Fruit fly (Drosophila melanogaster) whole organism, embryonic: Measurements from ENCODE around the gene Gyc89Da.
A peak's percentile ranks its signal among the peaks of the same experiment; 100 is the strongest.

Experiments
- Adf1 ChIP-seq: fragments of 200-800 bp; sonication (Bioruptor generic); IDR thresholded peaks from 2 replicates; pipeline ENCODE4 v1.3.6; 2022; ENCODE audit warnings: missing biosample characterization, missing genetic modification characterization
- Asciz ChIP-seq: fragments of 200-800 bp; sonication (Bioruptor generic); optimal IDR thresholded peaks from 2 replicates; lab custom pipeline; 2017; ENCODE audit warnings: missing biosample characterization, mild to moderate bottlenecking, missing genetic modification characterization, missing genetic modification reagents
- CG10543 ChIP-seq: fragments of 200-800 bp; sonication (Bioruptor generic); optimal IDR thresholded peaks from 3 replicates; lab custom pipeline; 2017; ENCODE audit warnings: missing biosample characterization, mild to moderate bottlenecking, missing genetic modification characterization, moderate library complexity
- CG14050 ChIP-seq: fragments of 200-800 bp; sonication (Bioruptor generic); IDR thresholded peaks from 3 replicates; pipeline ENCODE4 v1.3.6; 2022; ENCODE audit warnings: missing biosample characterization, missing genetic modification characterization
- CG1529 ChIP-seq: fragments of 200-800 bp; sonication (Bioruptor generic); optimal IDR thresholded peaks from 3 replicates; lab custom pipeline; 2018; ENCODE audit warnings: missing biosample characterization, missing genetic modification characterization
- CG2116 ChIP-seq: fragments of 200-800 bp; sonication (Bioruptor generic); optimal IDR thresholded peaks from 3 replicates; lab custom pipeline; 2018; ENCODE audit warnings: missing biosample characterization, mild to moderate bottlenecking, missing genetic modification characterization
- CG30431 ChIP-seq: fragments of 200-800 bp; sonication (Bioruptor generic); optimal IDR thresholded peaks from 2 replicates; lab custom pipeline; 2017; ENCODE audit warnings: missing biosample characterization, missing genetic modification characterization
- CG3281 ChIP-seq: fragments of 200-800 bp; sonication (Bioruptor generic); optimal IDR thresholded peaks from 3 replicates; lab custom pipeline; 2017; ENCODE audit warnings: missing biosample characterization, mild to moderate bottlenecking, missing genetic modification characterization
- CG43689 ChIP-seq: fragments of 200-800 bp; sonication (Bioruptor generic); IDR thresholded peaks from 2 replicates; pipeline ENCODE4 v1.3.6; 2022; ENCODE audit warnings: missing biosample characterization, missing genetic modification characterization
- CG4424 ChIP-seq: fragments of 200-800 bp; sonication (Bioruptor generic); optimal IDR thresholded peaks from 3 replicates; lab custom pipeline; 2016; ENCODE audit warnings: missing biosample characterization, missing genetic modification characterization
- CG8765 ChIP-seq: fragments of 200-800 bp; sonication (Bioruptor generic); IDR thresholded peaks from 2 replicates; pipeline ENCODE4 v1.3.6; 2022; ENCODE audit warnings: missing biosample characterization, missing genetic modification characterization
- CHES-1-like ChIP-seq: fragments of 200-800 bp; sonication (Bioruptor generic); optimal IDR thresholded peaks from 2 replicates; lab custom pipeline; 2016; ENCODE audit warnings: missing biosample characterization, missing genetic modification characterization
- Deaf1 ChIP-seq: fragments of 200-800 bp; optimal IDR thresholded peaks from 3 replicates; lab custom pipeline; 2019; ENCODE audit warnings: missing biosample characterization, mild to moderate bottlenecking, missing genetic modification characterization, moderate library complexity
- Dll ChIP-seq: fragments of 200-800 bp; sonication (Bioruptor generic); IDR thresholded peaks from 4 replicates; pipeline ENCODE4 v1.3.6; 2022; ENCODE audit warnings: missing biosample characterization, missing genetic modification characterization; ENCODE audit not compliant: partially characterized antibody
- Drgx ChIP-seq: fragments of 200-800 bp; sonication (Bioruptor generic); IDR thresholded peaks from 2 replicates; pipeline ENCODE4 v1.3.6; 2022; ENCODE audit warnings: missing biosample characterization, missing genetic modification characterization
- HLH3B ChIP-seq: fragments of 200-800 bp; sonication (Bioruptor generic); IDR thresholded peaks from 2 replicates; pipeline ENCODE4 v1.3.6; 2022; ENCODE audit warnings: missing biosample characterization, missing genetic modification characterization
- Hr51 ChIP-seq, 2 experiments: fragments of 200-800 bp; sonication (Bioruptor generic); optimal IDR thresholded peaks; 2 replicates in 1 of 2; 3 replicates in 1 of 2; lab custom pipeline; 2016 to 2018; ENCODE audit warnings: missing biosample characterization in 2 of 2, missing genetic modification characterization in 2 of 2, mild to moderate bottlenecking in 1 of 2, moderate library complexity in 1 of 2
- MBD-R2 ChIP-seq: fragments of 200-800 bp; sonication (Bioruptor generic); IDR thresholded peaks from 2 replicates; pipeline ENCODE4 v1.3.6; 2022; ENCODE audit warnings: missing biosample characterization, missing genetic modification characterization
- MTF-1 ChIP-seq: fragments of 200-800 bp; sonication (Bioruptor generic); optimal IDR thresholded peaks from 2 replicates; lab custom pipeline; 2018; ENCODE audit warnings: missing biosample characterization, mild to moderate bottlenecking, missing genetic modification characterization, borderline replicate concordance
- Oaz ChIP-seq: fragments of 200-800 bp; sonication (Bioruptor generic); IDR thresholded peaks from 2 replicates; pipeline ENCODE4 v1.3.6; 2022; ENCODE audit warnings: missing biosample characterization, missing genetic modification characterization
- PHDP ChIP-seq: fragments of 200-800 bp; sonication (Bioruptor generic); optimal IDR thresholded peaks from 3 replicates; lab custom pipeline; 2018; ENCODE audit warnings: missing biosample characterization, mild to moderate bottlenecking, missing genetic modification characterization, moderate library complexity
- Sox102F ChIP-seq: fragments of 200-800 bp; sonication (Bioruptor generic); optimal IDR thresholded peaks from 2 replicates; lab custom pipeline; 2018; ENCODE audit warnings: missing biosample characterization, mild to moderate bottlenecking, missing genetic modification characterization, moderate library complexity
- ap ChIP-seq: fragments of 200-800 bp; sonication (Bioruptor generic); IDR thresholded peaks from 2 replicates; pipeline ENCODE4 v1.3.6; 2022; ENCODE audit warnings: missing biosample characterization, missing genetic modification characterization
- bigmax ChIP-seq: fragments of 200-800 bp; sonication (Bioruptor generic); optimal IDR thresholded peaks from 2 replicates; lab custom pipeline; 2018; ENCODE audit warnings: missing biosample characterization, mild to moderate bottlenecking, missing genetic modification characterization
- cad ChIP-seq: fragments of >200 bp; optimal IDR thresholded peaks from 2 replicates; lab custom pipeline; 2017; ENCODE audit warnings: missing biosample characterization, missing genetic modification characterization
- ci ChIP-seq: fragments of 200-800 bp; sonication (Bioruptor generic); IDR thresholded peaks from 3 replicates; pipeline ENCODE4 v1.3.6; 2022; ENCODE audit warnings: missing biosample characterization, missing genetic modification characterization
- crc ChIP-seq: fragments of 200-800 bp; sonication (Bioruptor generic); optimal IDR thresholded peaks from 2 replicates; lab custom pipeline; 2016; ENCODE audit warnings: missing biosample characterization, missing genetic modification characterization
- crp ChIP-seq, 2 experiments: fragments of 200-800 bp; sonication (Bioruptor generic); optimal IDR thresholded peaks; 2 replicates in 1 of 2; 3 replicates in 1 of 2; lab custom pipeline; 2017; ENCODE audit warnings: missing biosample characterization in 2 of 2, missing genetic modification characterization in 2 of 2, mild to moderate bottlenecking in 1 of 2, moderate library complexity in 1 of 2
- dimm ChIP-seq: fragments of 200-800 bp; sonication (Bioruptor generic); IDR thresholded peaks from 2 replicates; pipeline ENCODE4 v1.3.6; 2022; ENCODE audit warnings: missing biosample characterization, missing genetic modification characterization
- dmrt11E ChIP-seq: fragments of 200-800 bp; sonication (Bioruptor generic); optimal IDR thresholded peaks from 3 replicates; lab custom pipeline; 2018; ENCODE audit warnings: missing biosample characterization, mild to moderate bottlenecking, missing genetic modification characterization, moderate library complexity
- dpn ChIP-seq, 2 experiments: fragments of 200-800 bp; sonication (Bioruptor generic); optimal IDR thresholded peaks; 3 replicates each; lab custom pipeline; 2016; ENCODE audit warnings: missing biosample characterization in 2 of 2, missing genetic modification characterization in 2 of 2
- exex ChIP-seq: fragments of 200-800 bp; sonication (Bioruptor generic); optimal IDR thresholded peaks from 4 replicates; lab custom pipeline; 2018; ENCODE audit warnings: missing biosample characterization, mild to moderate bottlenecking, missing genetic modification characterization, moderate library complexity
- fd96Cb ChIP-seq: fragments of 200-800 bp; sonication (Bioruptor generic); optimal IDR thresholded peaks from 2 replicates; lab custom pipeline; 2018; ENCODE audit warnings: missing biosample characterization, mild to moderate bottlenecking, missing genetic modification characterization, moderate library complexity
- mirr ChIP-seq: fragments of 200-800 bp; sonication (Bioruptor generic); optimal IDR thresholded peaks from 3 replicates; lab custom pipeline; 2018; ENCODE audit warnings: missing biosample characterization, mild to moderate bottlenecking, missing genetic modification characterization
- nmo ChIP-seq: fragments of 200-800 bp; sonication (Bioruptor generic); optimal IDR thresholded peaks from 2 replicates; lab custom pipeline; 2018; ENCODE audit warnings: missing biosample characterization, mild to moderate bottlenecking, missing genetic modification characterization, moderate library complexity
- pan ChIP-seq, 4 experiments: fragments of >200 bp in 3 of 4; fragments of 200-800 bp in 1 of 4; sonication (Bioruptor generic) in 1 of 4; optimal IDR thresholded peaks in 3 of 4; IDR thresholded peaks in 1 of 4; 2 replicates each; pipeline versions ENCODE4 v1.3.6 to Lab custom; 2017 to 2022; ENCODE audit warnings: missing biosample characterization in 2 of 4, missing genetic modification characterization in 2 of 4, mixed read lengths in 1 of 4
- pfk ChIP-seq: fragments of 200-800 bp; sonication (Bioruptor generic); optimal IDR thresholded peaks from 2 replicates; lab custom pipeline; 2018; ENCODE audit warnings: missing biosample characterization, mild to moderate bottlenecking, missing genetic modification characterization, moderate library complexity
- pnt ChIP-seq: fragments of 200-800 bp; sonication (Bioruptor generic); optimal IDR thresholded peaks from 3 replicates; lab custom pipeline; 2016; ENCODE audit warnings: missing biosample characterization, missing genetic modification characterization
- prd ChIP-seq, 3 experiments: fragments of >200 bp in 2 of 3; fragments of 200-800 bp in 1 of 3; sonication (Bioruptor generic) in 1 of 3; optimal IDR thresholded peaks in 2 of 3; IDR thresholded peaks in 1 of 3; 2 replicates in 2 of 3; 3 replicates in 1 of 3; pipeline versions ENCODE4 v1.3.6 to Lab custom; 2017 to 2022; ENCODE audit warnings: missing biosample characterization in 1 of 3, missing genetic modification characterization in 1 of 3
- ro ChIP-seq: fragments of 200-800 bp; sonication (Bioruptor generic); IDR thresholded peaks from 2 replicates; pipeline ENCODE4 v1.3.6; 2022; ENCODE audit warnings: missing biosample characterization, missing genetic modification characterization
- scrt ChIP-seq: fragments of 200-800 bp; sonication (Bioruptor generic); optimal IDR thresholded peaks from 2 replicates; lab custom pipeline; 2018; ENCODE audit warnings: missing biosample characterization, mild to moderate bottlenecking, missing genetic modification characterization, moderate library complexity
- slp2 ChIP-seq: fragments of 200-800 bp; sonication (Bioruptor generic); optimal IDR thresholded peaks from 2 replicates; lab custom pipeline; 2016; ENCODE audit warnings: missing biosample characterization, missing genetic modification characterization
- sna ChIP-seq: fragments of 200-800 bp; sonication (Bioruptor generic); IDR thresholded peaks from 2 replicates; pipeline ENCODE4 v1.3.6; 2022; ENCODE audit warnings: missing biosample characterization, missing genetic modification characterization; ENCODE audit not compliant: partially characterized antibody
- tna ChIP-seq: fragments of 200-800 bp; sonication (Bioruptor generic); IDR thresholded peaks from 2 replicates; pipeline ENCODE4 v1.3.6; 2022; ENCODE audit warnings: missing biosample characterization, missing genetic modification characterization; ENCODE audit not compliant: partially characterized antibody
- trh ChIP-seq: fragments of 200-800 bp; sonication (Bioruptor generic); optimal IDR thresholded peaks from 2 replicates; lab custom pipeline; 2016; ENCODE audit warnings: missing biosample characterization, missing genetic modification characterization
- unpg ChIP-seq: fragments of 200-800 bp; sonication (Bioruptor generic); optimal IDR thresholded peaks from 3 replicates; lab custom pipeline; 2018; ENCODE audit warnings: missing biosample characterization, mild to moderate bottlenecking, missing genetic modification characterization, moderate library complexity
- wor ChIP-seq: fragments of 200-800 bp; sonication (Bioruptor generic); IDR thresholded peaks from 2 replicates; pipeline ENCODE4 v1.3.6; 2022; ENCODE audit warnings: missing biosample characterization, missing genetic modification characterization
- zen ChIP-seq: fragments of 200-800 bp; sonication (Bioruptor generic); optimal IDR thresholded peaks from 3 replicates; lab custom pipeline; 2018; ENCODE audit warnings: missing biosample characterization, mild to moderate bottlenecking, missing genetic modification characterization, moderate library complexity

The Gyc89Da gene

dm6 chr3R:16524593-16525111 is 52.3 kb downstream of the Gyc89Da start (continued):
- TF ChIP-seq Deaf1 (tag; lab: Kevin White, UChicago) = no peak
- peak; percentile 85 for TF ChIP-seq dmrt11E (tag; lab: Kevin White, UChicago)
- TF ChIP-seq fd96Cb (tag; lab: Kevin White, UChicago) = peak; percentile 65
- TF ChIP-seq Hr51 (GFP tag; optimal IDR thresholded peaks at IDR 0.05; lab: Kevin White, UChicago) = peak in 1 of 2 experiments; percentile 24
- no peak for TF ChIP-seq Dll (GFP tag; lab: Robert Waterston, UW)
- peak; percentile 36 for TF ChIP-seq PHDP
- no peak for TF ChIP-seq scrt (GFP tag; lab: Kevin White, UChicago)
- TF ChIP-seq CG4424 (GFP tag; lab: Kevin White, UChicago) = peak; percentile 15
- no peak for TF ChIP-seq crp (GFP tag; optimal IDR thresholded peaks at IDR 0.05; lab: Kevin White, UChicago)
- TF ChIP-seq sna (GFP tag; lab: Robert Waterston, UW) = 0 out of 2 replicates have a peak, but pooled peaks have one; percentile 26
- TF ChIP-seq pfk (GFP tag; lab: Kevin White, UChicago) = peak; percentile 46
- peak; percentile 61 for TF ChIP-seq pnt
- TF ChIP-seq CG8765 (GFP tag; lab: Robert Waterston, UW) = no peak
- TF ChIP-seq CG14050 = no peak
- peak; percentile 63 for TF ChIP-seq CG1529 (GFP tag; lab: Kevin White, UChicago)
- TF ChIP-seq zen = peak; percentile 61
- no peak for TF ChIP-seq CHES-1-like (GFP tag; lab: Kevin White, UChicago)
- no peak for TF ChIP-seq CG3281 (GFP tag; lab: Kevin White, UChicago)
- no peak for TF ChIP-seq HLH3B (GFP tag; lab: Robert Waterston, UW)
- no peak for TF ChIP-seq pan (optimal IDR thresholded peaks at IDR 0.05; lab: Kevin White, UChicago)
- no peak for TF ChIP-seq pan (GFP tag; optimal IDR thresholded peaks at IDR 0.05 in 1 of 2, IDR thresholded peaks at IDR 0.05 in 1 of 2)
- no peak for TF ChIP-seq tna (GFP tag; lab: Robert Waterston, UW)
- no peak for TF ChIP-seq bigmax (GFP tag; lab: Kevin White, UChicago)
- TF ChIP-seq unpg (GFP tag; lab: Kevin White, UChicago) = peak; percentile 42
- TF ChIP-seq ro (GFP tag; lab: Robert Waterston, UW) = peak; percentile 6; the same call in 1 of the 2 replicates
- TF ChIP-seq slp2 (GFP tag; lab: Kevin White, UChicago) = peak; percentile 24
- TF ChIP-seq Oaz = no peak
- TF ChIP-seq MTF-1 (GFP tag; lab: Kevin White, UChicago) = peak; percentile 76
- no peak for TF ChIP-seq CG43689 (GFP tag; lab: Robert Waterston, UW)
- TF ChIP-seq prd (optimal IDR thresholded peaks at IDR 0.05; lab: Kevin White, UChicago) = no peak
- TF ChIP-seq prd (GFP tag; IDR thresholded peaks at IDR 0.05; lab: Robert Waterston, UW) = peak; percentile 28; the same call in 1 of the 3 replicates
- peak; percentile 40 for TF ChIP-seq nmo (GFP tag; lab: Kevin White, UChicago)
- TF ChIP-seq MBD-R2 (GFP tag; lab: Robert Waterston, UW) = no peak
- peak; percentile 5 for TF ChIP-seq Sox102F (GFP tag; lab: Kevin White, UChicago)
- no peak for TF ChIP-seq wor (GFP tag; lab: Robert Waterston, UW)
- peak; percentile 47; the same call in 1 of the 3 replicates for TF ChIP-seq ci (GFP tag; lab: Robert Waterston, UW)
- TF ChIP-seq CG10543 (GFP tag; lab: Kevin White, UChicago) = peak; percentile 55
- no peak for TF ChIP-seq Drgx (GFP tag; lab: Robert Waterston, UW)
- TF ChIP-seq cad (GFP tag; lab: Kevin White, UChicago) = no peak
- TF ChIP-seq Asciz = peak; percentile 60
- no peak for TF ChIP-seq Adf1 (GFP tag; lab: Robert Waterston, UW)
- peak; percentile 29; the same call in 1 of the 2 replicates for TF ChIP-seq ap
- peak; percentile 15 for TF ChIP-seq CG2116 (GFP tag; lab: Kevin White, UChicago)
- peak; percentile 67 for TF ChIP-seq CG30431 (GFP tag; lab: Kevin White, UChicago)
- TF ChIP-seq exex (tag; lab: Kevin White, UChicago) = peak; percentile 32
- TF ChIP-seq crc (GFP tag; lab: Kevin White, UChicago) = peak; percentile 30
- peak in 1 of 2 experiments; percentile 12 for TF ChIP-seq dpn (GFP tag; optimal IDR thresholded peaks at IDR 0.05; lab: Kevin White, UChicago)
- TF ChIP-seq dimm (GFP tag; lab: Robert Waterston, UW) = no peak
- no peak for TF ChIP-seq mirr (GFP tag; lab: Kevin White, UChicago)
- no peak for TF ChIP-seq trh (GFP tag; lab: Kevin White, UChicago)
